Worm (Caenorhabditis elegans) whole organism, L1 larva: ENCODE results near the gene F28C10.3.

Experiments used
- C04F5.9 ChIP-seq: sonication (generic microtip); optimal IDR thresholded peaks from 2 replicates; lab custom pipeline; 2016; ENCODE audit warnings: missing genetic modification characterization, missing compliant biosample characterization
- C16A3.4 ChIP-seq: fragments of 150-350 bp; optimal IDR thresholded peaks from 2 replicates; lab custom pipeline; 2014; ENCODE audit warnings: missing biosample characterization, missing genetic modification characterization
- F16B12.6 ChIP-seq: fragments of 150-350 bp; optimal IDR thresholded peaks from 2 replicates; lab custom pipeline; 2014; ENCODE audit warnings: missing biosample characterization, missing genetic modification characterization
- Y116A8C.19 ChIP-seq: sonication (generic microtip); optimal IDR thresholded peaks from 2 replicates; lab custom pipeline; 2016; ENCODE audit warnings: missing compliant biosample characterization, missing genetic modification characterization, borderline replicate concordance
- ama-1 ChIP-seq: fragments of 150-350 bp; optimal IDR thresholded peaks from 2 replicates; lab custom pipeline; 2014
- blmp-1 ChIP-seq: fragments of 150-350 bp; optimal IDR thresholded peaks from 2 replicates; lab custom pipeline; 2014; ENCODE audit warnings: missing biosample characterization, missing genetic modification characterization
- ceh-8 ChIP-seq: fragments of 200-800 bp; sonication (Bioruptor generic); optimal IDR thresholded peaks from 2 replicates; lab custom pipeline; 2018; ENCODE audit warnings: mild to moderate bottlenecking, missing genetic modification characterization, moderate library complexity, missing compliant biosample characterization
- ceh-82 ChIP-seq, 3 experiments: fragments of 150-350 bp in 1 of 3; sonication (generic microtip) in 2 of 3; optimal IDR thresholded peaks; 2 replicates each; lab custom pipeline; 2014 to 2017; ENCODE audit warnings: missing biosample characterization in 3 of 3, missing genetic modification characterization in 3 of 3
- ceh-88 ChIP-seq: fragments of 200-800 bp; sonication (Bioruptor generic); IDR thresholded peaks from 2 replicates; pipeline ENCODE4 v1.3.6; 2022; ENCODE audit warnings: missing genetic modification characterization, missing compliant biosample characterization
- ceh-90 ChIP-seq: sonication (generic microtip); optimal IDR thresholded peaks from 2 replicates; lab custom pipeline; 2016; ENCODE audit warnings: missing genetic modification characterization, missing compliant biosample characterization
- ces-1 ChIP-seq: fragments of 150-350 bp; optimal IDR thresholded peaks from 2 replicates; lab custom pipeline; 2014; ENCODE audit warnings: missing biosample characterization, missing genetic modification reagents, missing genetic modification characterization
- dpl-1 ChIP-seq, 3 experiments: fragments of 150-350 bp in 2 of 3; sonication (generic microtip) in 1 of 3; optimal IDR thresholded peaks; 2 replicates each; lab custom pipeline; 2014 to 2017; ENCODE audit warnings: missing biosample characterization in 3 of 3, missing genetic modification characterization in 3 of 3, missing genetic modification reagents in 3 of 3
- dsc-1 ChIP-seq: sonication (generic microtip); optimal IDR thresholded peaks from 2 replicates; lab custom pipeline; 2016; ENCODE audit warnings: mild to moderate bottlenecking, missing genetic modification characterization, missing compliant biosample characterization
- efl-1 ChIP-seq, 4 experiments: fragments of 150-350 bp; optimal IDR thresholded peaks in 3 of 4; peaks in 1 of 4; 1 replicate in 1 of 4; 2 replicates in 3 of 4; lab custom pipeline; 2014; ENCODE audit warnings: missing biosample characterization in 2 of 4, missing genetic modification characterization in 2 of 4, missing genetic modification reagents in 2 of 4
- egl-13 ChIP-seq: sonication (generic microtip); optimal IDR thresholded peaks from 2 replicates; lab custom pipeline; 2016; ENCODE audit warnings: missing genotype, missing genetic modification reagents, missing genetic modification characterization, missing compliant biosample characterization
- egl-27 ChIP-seq, 2 experiments: fragments of 150-350 bp in 1 of 2; sonication (generic microtip); optimal IDR thresholded peaks; 3 replicates each; lab custom pipeline; 2017 to 2018; ENCODE audit warnings: missing biosample characterization in 2 of 2, missing genetic modification characterization in 2 of 2, missing genetic modification reagents in 2 of 2
- elt-3 ChIP-seq, 6 experiments: fragments of 150-350 bp in 1 of 6; sonication (generic microtip); optimal IDR thresholded peaks; 2 replicates each; lab custom pipeline; 2017 to 2018; ENCODE audit warnings: missing biosample characterization in 6 of 6, missing genetic modification characterization in 6 of 6, inconsistent platforms in 1 of 6
- ets-5 ChIP-seq: fragments of 200-800 bp; sonication (Bioruptor generic); IDR thresholded peaks from 2 replicates; pipeline ENCODE4 v1.3.6; 2022; ENCODE audit warnings: missing genetic modification characterization, missing compliant biosample characterization
- fkh-10 ChIP-seq: sonication (generic microtip); optimal IDR thresholded peaks from 2 replicates; lab custom pipeline; 2017; ENCODE audit warnings: missing biosample characterization, missing genetic modification reagents, missing genetic modification characterization
- fos-1 ChIP-seq: fragments of 150-350 bp; optimal IDR thresholded peaks from 2 replicates; lab custom pipeline; 2014; ENCODE audit warnings: missing biosample characterization, missing genetic modification characterization
- hlh-4 ChIP-seq: sonication (generic microtip); optimal IDR thresholded peaks from 2 replicates; lab custom pipeline; 2016; ENCODE audit warnings: mild to moderate bottlenecking, missing genetic modification characterization, missing compliant biosample characterization
- hpl-2 ChIP-seq: fragments of 150-350 bp; optimal IDR thresholded peaks from 2 replicates; lab custom pipeline; 2014; ENCODE audit warnings: missing biosample characterization, missing genetic modification reagents, missing genetic modification characterization
- irx-1 ChIP-seq: sonication (generic microtip); optimal IDR thresholded peaks from 2 replicates; lab custom pipeline; 2016; ENCODE audit warnings: missing genetic modification characterization, missing compliant biosample characterization
- jun-1 ChIP-seq: fragments of 150-350 bp; optimal IDR thresholded peaks from 2 replicates; lab custom pipeline; 2014; ENCODE audit warnings: missing biosample characterization, missing genetic modification reagents, missing genetic modification characterization
- lin-15B ChIP-seq: fragments of 150-350 bp; sonication (generic microtip); optimal IDR thresholded peaks from 3 replicates; lab custom pipeline; 2014; ENCODE audit warnings: missing biosample characterization, missing genetic modification characterization
- lin-35 ChIP-seq, 2 experiments: fragments of 150-350 bp; optimal IDR thresholded peaks; 2 replicates each; lab custom pipeline; 2014; ENCODE audit warnings: missing biosample characterization in 2 of 2, missing genetic modification characterization in 2 of 2, missing genetic modification reagents in 2 of 2
- lin-39 ChIP-seq: fragments of 150-350 bp; optimal IDR thresholded peaks from 2 replicates; lab custom pipeline; 2014; ENCODE audit warnings: missing biosample characterization, missing genetic modification reagents, missing genetic modification characterization
- lir-3 ChIP-seq: sonication (generic microtip); optimal IDR thresholded peaks from 2 replicates; lab custom pipeline; 2016; ENCODE audit warnings: mild to moderate bottlenecking, missing genetic modification characterization, moderate library complexity, missing compliant biosample characterization; ENCODE audit not compliant: poor library complexity
- lsy-2 ChIP-seq, 2 experiments: fragments of 150-350 bp; optimal IDR thresholded peaks; 2 replicates each; lab custom pipeline; 2014; ENCODE audit warnings: missing biosample characterization in 2 of 2, missing genetic modification characterization in 2 of 2
- mdl-1 ChIP-seq, 2 experiments: fragments of 150-350 bp; optimal IDR thresholded peaks; 2 replicates each; lab custom pipeline; 2014 to 2017; ENCODE audit warnings: missing biosample characterization in 2 of 2, missing genetic modification characterization in 2 of 2, inconsistent platforms in 1 of 2
- mef-2 ChIP-seq: fragments of 150-350 bp; optimal IDR thresholded peaks from 2 replicates; lab custom pipeline; 2014; ENCODE audit warnings: missing biosample characterization, missing genetic modification characterization
- nhr-11 ChIP-seq: fragments of 150-350 bp; optimal IDR thresholded peaks from 2 replicates; lab custom pipeline; 2014; ENCODE audit warnings: missing biosample characterization, missing genetic modification characterization
- nhr-19 ChIP-seq: fragments of 200-800 bp; sonication (Bioruptor generic); conservative IDR thresholded peaks from 2 replicates; pipeline ENCODE4 v1.3.6; 2022; ENCODE audit warnings: missing genetic modification characterization, missing compliant biosample characterization
- nhr-20 ChIP-seq: sonication (generic microtip); optimal IDR thresholded peaks from 2 replicates; lab custom pipeline; 2016; ENCODE audit warnings: mild to moderate bottlenecking, missing genetic modification characterization, missing compliant biosample characterization
- nhr-237 ChIP-seq: fragments of 150-350 bp; optimal IDR thresholded peaks from 2 replicates; lab custom pipeline; 2014; ENCODE audit warnings: missing biosample characterization, missing genetic modification characterization
- nhr-47 ChIP-seq: sonication (generic microtip); optimal IDR thresholded peaks from 2 replicates; lab custom pipeline; 2016; ENCODE audit warnings: mild to moderate bottlenecking, missing genetic modification characterization, moderate library complexity, missing compliant biosample characterization
- nhr-71 ChIP-seq: sonication (generic microtip); optimal IDR thresholded peaks from 2 replicates; lab custom pipeline; 2016; ENCODE audit warnings: mild to moderate bottlenecking, missing genetic modification characterization, moderate library complexity, missing compliant biosample characterization
- nhr-77 ChIP-seq: fragments of 150-350 bp; optimal IDR thresholded peaks from 2 replicates; lab custom pipeline; 2014; ENCODE audit warnings: missing biosample characterization, missing genetic modification characterization
- nhr-84 ChIP-seq: sonication (generic microtip); optimal IDR thresholded peaks from 2 replicates; lab custom pipeline; 2017; ENCODE audit warnings: missing biosample characterization, missing genetic modification characterization
- nhr-85 ChIP-seq: sonication (generic microtip); peaks from one replicate; lab custom pipeline; 2016; ENCODE audit warnings: missing genetic modification characterization, inconsistent platforms, missing compliant biosample characterization
- pag-3 ChIP-seq: sonication (generic microtip); optimal IDR thresholded peaks from 2 replicates; lab custom pipeline; 2017; ENCODE audit warnings: missing genetic modification characterization, mild to moderate bottlenecking, missing compliant biosample characterization, antibody characterized with exemption, borderline replicate concordance; ENCODE audit not compliant: insufficient read depth
- pax-3 ChIP-seq: fragments of 200-800 bp; sonication (Bioruptor generic); optimal IDR thresholded peaks from 2 replicates; lab custom pipeline; 2018; ENCODE audit warnings: mild to moderate bottlenecking, missing genetic modification characterization, moderate library complexity, missing compliant biosample characterization
- pqm-1 ChIP-seq: sonication (generic microtip); optimal IDR thresholded peaks from 3 replicates; lab custom pipeline; 2017; ENCODE audit warnings: missing biosample characterization, missing genetic modification characterization
- skn-1 ChIP-seq: fragments of 150-350 bp; optimal IDR thresholded peaks from 2 replicates; lab custom pipeline; 2014; ENCODE audit warnings: missing biosample characterization, missing genetic modification characterization
- snu-23 ChIP-seq: sonication (generic microtip); optimal IDR thresholded peaks from 2 replicates; lab custom pipeline; 2016; ENCODE audit warnings: missing genetic modification characterization, missing compliant biosample characterization
- sptf-1 ChIP-seq: fragments of 150-350 bp; optimal IDR thresholded peaks from 2 replicates; lab custom pipeline; 2014; ENCODE audit warnings: missing biosample characterization, missing genetic modification characterization
- sup-37 ChIP-seq: fragments of 200-800 bp; sonication (Bioruptor generic); optimal IDR thresholded peaks from 2 replicates; lab custom pipeline; 2018; ENCODE audit warnings: mild to moderate bottlenecking, missing genetic modification characterization, missing compliant biosample characterization
- swsn-7 ChIP-seq: sonication (generic microtip); optimal IDR thresholded peaks from 2 replicates; lab custom pipeline; 2016; ENCODE audit warnings: missing genetic modification characterization, missing compliant biosample characterization
- tbx-2 ChIP-seq: sonication (generic microtip); optimal IDR thresholded peaks from 2 replicates; lab custom pipeline; 2016; ENCODE audit warnings: missing genetic modification characterization, missing compliant biosample characterization
- unc-30 ChIP-seq: sonication (generic microtip); optimal IDR thresholded peaks from 2 replicates; lab custom pipeline; 2017; ENCODE audit warnings: missing biosample characterization, missing genetic modification characterization
- unc-62 ChIP-seq: fragments of 150-350 bp; optimal IDR thresholded peaks from 2 replicates; lab custom pipeline; 2014; ENCODE audit warnings: missing biosample characterization, missing genetic modification reagents, missing genetic modification characterization
- unc-86 ChIP-seq: sonication (generic microtip); optimal IDR thresholded peaks from 2 replicates; lab custom pipeline; 2016; ENCODE audit warnings: missing genetic modification characterization, missing compliant biosample characterization
- zip-4 ChIP-seq: fragments of 200-800 bp; sonication (Bioruptor generic); optimal IDR thresholded peaks from 2 replicates; lab custom pipeline; 2018; ENCODE audit warnings: mild to moderate bottlenecking, missing genetic modification characterization, moderate library complexity, missing compliant biosample characterization

Gene F28C10.3

ce11 chrX:535728-536127, at the start of gene F28C10.3:
Gene F28C10.3, minus strand, starts transcription at chrX:535828.
- TF ChIP-seq tbx-2 (tag; lab: Kevin White, UChicago) (peak; percentile 80), egl-13 (tag; lab: Kevin White, UChicago) (peak; percentile 50), ceh-82 (tag; optimal IDR thresholded peaks at IDR 0.05; lab: Kevin White, UChicago) (peak; percentile 65 to 89 (median 71)), pqm-1 (tag; lab: Kevin White, UChicago) (no peak), Y116A8C.19 (tag; lab: Kevin White, UChicago) (no peak), pax-3 (tag; lab: Kevin White, UChicago) (peak; percentile 21), snu-23 (GFP tag; lab: Kevin White, UChicago) (peak; percentile 87), nhr-84 (tag; lab: Kevin White, UChicago) (no peak), F16B12.6 (tag; lab: Kevin White, UChicago) (peak; percentile 42), lsy-2 (tag; optimal IDR thresholded peaks at IDR 0.05; lab: Kevin White, UChicago) (peak; percentile 69 to 81), C16A3.4 (peak; percentile 63), nhr-237 (peak; percentile 36), blmp-1 (tag; lab: Kevin White, UChicago) (peak; percentile 80), zip-4 (GFP tag; lab: Kevin White, UChicago) (peak; percentile 32), sup-37 (GFP tag; lab: Kevin White, UChicago) (no peak), unc-62 (GFP tag; lab: Kevin White, UChicago) (no peak), pag-3 (tag; lab: Kevin White, UChicago) (peak; percentile 61), elt-3 (tag; optimal IDR thresholded peaks at IDR 0.05; lab: Kevin White, UChicago) (peak in 2 of 6 experiments; percentile 14 to 66), efl-1 (optimal IDR thresholded peaks at IDR 0.05; lab: Kevin White, UChicago) (peak; percentile 53 to 66), efl-1 (GFP tag; optimal IDR thresholded peaks at IDR 0.05 in 1 of 2; lab: Kevin White, UChicago) (peak; percentile 13 to 93), swsn-7 (peak; percentile 77), dsc-1 (tag; lab: Kevin White, UChicago) (peak; percentile 65), egl-27 (tag; optimal IDR thresholded peaks at IDR 0.05; lab: Kevin White, UChicago) (peak; percentile 19 to 80), skn-1 (peak; percentile 93), ceh-90 (tag; lab: Kevin White, UChicago) (no peak), nhr-71 (peak; percentile 91), ceh-88 (GFP tag; lab: Robert Waterston, UW) (peak; percentile 48; the same call in 1 of the 2 replicates), hpl-2 (GFP tag; lab: Kevin White, UChicago) (peak; percentile 48), fos-1 (tag; lab: Kevin White, UChicago) (peak; percentile 81), irx-1 (tag; lab: Kevin White, UChicago) (peak; percentile 64), lir-3 (tag; lab: Kevin White, UChicago) (peak; percentile 43), nhr-77 (peak; percentile 42), mef-2 (tag; lab: Kevin White, UChicago) (peak; percentile 64), nhr-20 (tag; lab: Kevin White, UChicago) (peak; percentile 87), lin-15B (tag; lab: Kevin White, UChicago) (no peak), C04F5.9 (peak; percentile 35), ama-1 (lab: Kevin White, UChicago) (no peak), jun-1 (tag; lab: Kevin White, UChicago) (peak; percentile 81), ceh-8 (GFP tag; lab: Kevin White, UChicago) (no peak), mdl-1 (tag; optimal IDR thresholded peaks at IDR 0.05; lab: Kevin White, UChicago) (peak in 1 of 2 experiments; percentile 75), fkh-10 (peak; percentile 67), unc-86 (tag; lab: Kevin White, UChicago) (peak; percentile 71), nhr-19 (GFP tag; lab: Robert Waterston, UW) (peak; percentile 73), nhr-11 (tag; lab: Kevin White, UChicago) (peak; percentile 71), ets-5 (GFP tag; lab: Robert Waterston, UW) (no peak), dpl-1 (GFP tag; optimal IDR thresholded peaks at IDR 0.05; lab: Kevin White, UChicago) (peak in 2 of 3 experiments; percentile 14 to 25), lin-39 (tag; lab: Kevin White, UChicago) (peak; percentile 53), unc-30 (tag; lab: Kevin White, UChicago) (no peak), lin-35 (GFP tag; optimal IDR thresholded peaks at IDR 0.05; lab: Kevin White, UChicago) (peak; percentile 62 to 65), sptf-1 (tag; lab: Kevin White, UChicago) (no peak), nhr-47 (peak; percentile 89), nhr-85 (tag; lab: Kevin White, UChicago) (peak; percentile 98), ces-1 (GFP tag; lab: Kevin White, UChicago) (no peak), hlh-4 (no peak)
